Worm (Caenorhabditis elegans): Measurements from ENCODE around the gene F22E5.13.

DNA sequence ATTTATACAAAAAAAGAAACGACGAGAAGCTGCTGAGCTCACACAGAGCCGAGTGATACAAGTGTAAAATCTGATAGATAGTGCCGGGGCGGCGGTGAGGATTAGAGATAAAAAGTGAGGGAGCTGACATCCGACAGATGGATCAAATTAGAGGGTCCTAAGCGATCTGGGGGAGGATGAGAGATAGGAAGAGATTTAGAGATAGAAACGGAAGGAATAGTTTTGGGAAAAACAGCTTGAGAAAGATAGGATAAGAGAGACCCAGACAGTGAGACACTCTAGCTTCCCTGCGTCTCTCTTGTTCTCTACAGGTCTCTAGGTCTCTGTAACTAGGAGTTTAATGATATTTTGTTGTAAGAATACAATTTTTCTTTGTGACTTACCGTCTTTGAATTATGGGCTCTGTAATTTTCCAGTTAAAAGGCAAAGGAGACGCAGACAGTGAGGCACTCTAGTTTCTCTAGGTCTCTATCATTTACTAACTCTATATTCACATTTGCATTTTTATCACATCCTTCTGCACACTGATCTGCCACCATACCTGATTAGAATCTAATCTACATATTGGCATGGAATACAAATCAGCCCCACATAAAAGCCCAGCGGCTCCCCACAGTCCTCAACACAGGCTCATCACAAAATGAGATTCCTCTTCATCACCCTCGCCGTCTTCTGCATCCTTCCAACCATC is 37.7 kb upstream of the F22E5.13 start, which contains the start of the genes sup-9 and nspf-1:
- TF ChIP-seq pha-4 (tag; optimal IDR thresholded peaks at IDR 0.05) (no peak), mdl-1 (tag; optimal IDR thresholded peaks at IDR 0.05) (no peak), unc-39 (tag; optimal IDR thresholded peaks at IDR 0.05) (no peak), nhr-76 (tag; optimal IDR thresholded peaks at IDR 0.05) (no peak), elt-3 (tag; optimal IDR thresholded peaks at IDR 0.05) (no peak), nhr-43 (tag; optimal IDR thresholded peaks at IDR 0.05; ENCODE audit: poor library complexity, severe bottlenecking) (no peak), ceh-9 (tag; optimal IDR thresholded peaks at IDR 0.05) (no peak), snpc-4 (tag; optimal IDR thresholded peaks at IDR 0.05) (no peak)

All from whole organism, L3 larva.